Fruit fly (Drosophila melanogaster) ovary, adult (tissue): ENCODE data around the gene cav.

ENCODE experiments used
- CG17801 ChIP-seq: fragments of 200-800 bp; optimal IDR thresholded peaks from 2 replicates; lab custom pipeline; 2019; ENCODE audit warnings: missing biosample characterization, mild to moderate bottlenecking, missing genetic modification characterization, moderate library complexity; ENCODE audit not compliant: partially characterized antibody

The cav gene

dm6 chr3R:24220845-24221244 lies at the start of gene cav:
Gene cav, plus strand, starts transcription at chr3R:24221103.
- TF ChIP-seq CG17801 (GFP tag; lab: Kevin White, UChicago): no peak

dm6 chr3R:24172379-24172778 lies 48.5 kb upstream of the cav start, which contains the start of gene CG13606:
Gene CG13606, plus strand, starts transcription at chr3R:24172628.
- TF ChIP-seq CG17801 (GFP tag; lab: Kevin White, UChicago): no peak

dm6 chr3R:24186188-24186587 lies 34.7 kb upstream of the cav start, which contains the start of gene mora:
Gene mora, plus strand, starts transcription at chr3R:24186359.
- TF ChIP-seq CG17801 (GFP tag; lab: Kevin White, UChicago): no peak

- peak; percentile 92 for TF ChIP-seq CG17801 (GFP tag; lab: Kevin White, UChicago)
These were observed 32.3 kb upstream of the cav start, which contains the start of gene CG5515 for dm6 chr3R:24188619-24189018. Gene CG5515, minus strand, starts transcription at chr3R:24188896.

dm6 chr3R:24193373-24193879 lies 27.5 kb upstream of the cav start, which contains the start of the genes SMC6 and CG6204:
Gene SMC6, minus strand, starts transcription at chr3R:24193423.
Gene CG6204, plus strand, starts transcription at chr3R:24193832.
- TF ChIP-seq CG17801 (GFP tag; lab: Kevin White, UChicago): peak; percentile 93

dm6 chr3R:24202723-24203122 lies 18.2 kb upstream of the cav start:
- no peak for TF ChIP-seq CG17801 (GFP tag; lab: Kevin White, UChicago)

- TF ChIP-seq CG17801 (GFP tag; lab: Kevin White, UChicago): no peak
These were observed 17.5 kb upstream of the cav start for dm6 chr3R:24203426-24203825.

dm6 chr3R:24204022-24204421 lies 16.9 kb upstream of the cav start:
- no peak for TF ChIP-seq CG17801 (GFP tag; lab: Kevin White, UChicago)

dm6 chr3R:24205234-24205894 lies 15.5 kb upstream of the cav start:
- TF ChIP-seq CG17801 (GFP tag; lab: Kevin White, UChicago): peak; percentile 18

dm6 chr3R:24205935-24206334 lies 15.0 kb upstream of the cav start:
- TF ChIP-seq CG17801 (GFP tag; lab: Kevin White, UChicago): no peak

- no peak for TF ChIP-seq CG17801 (GFP tag; lab: Kevin White, UChicago)
These were observed 14.4 kb upstream of the cav start for dm6 chr3R:24206341-24207114.

dm6 chr3R:24213644-24214043 lies 7.3 kb upstream of the cav start:
- TF ChIP-seq CG17801 (GFP tag; lab: Kevin White, UChicago): no peak

- no peak for TF ChIP-seq CG17801 (GFP tag; lab: Kevin White, UChicago)
These were observed 4.9 kb upstream of the cav start for dm6 chr3R:24216017-24216416.

dm6 chr3R:24218565-24218964 lies 2.3 kb upstream of the cav start, which contains the start of gene CG17786:
Gene CG17786, minus strand, starts transcription at chr3R:24218718.
- TF ChIP-seq CG17801 (GFP tag; lab: Kevin White, UChicago): no peak

dm6 chr3R:24219093-24219492 lies 1.8 kb upstream of the cav start:
- TF ChIP-seq CG17801 (GFP tag; lab: Kevin White, UChicago): no peak
